Fruit fly (Drosophila melanogaster): ENCODE measurements around the gene TORIP.

Gene TORIP

DNA sequence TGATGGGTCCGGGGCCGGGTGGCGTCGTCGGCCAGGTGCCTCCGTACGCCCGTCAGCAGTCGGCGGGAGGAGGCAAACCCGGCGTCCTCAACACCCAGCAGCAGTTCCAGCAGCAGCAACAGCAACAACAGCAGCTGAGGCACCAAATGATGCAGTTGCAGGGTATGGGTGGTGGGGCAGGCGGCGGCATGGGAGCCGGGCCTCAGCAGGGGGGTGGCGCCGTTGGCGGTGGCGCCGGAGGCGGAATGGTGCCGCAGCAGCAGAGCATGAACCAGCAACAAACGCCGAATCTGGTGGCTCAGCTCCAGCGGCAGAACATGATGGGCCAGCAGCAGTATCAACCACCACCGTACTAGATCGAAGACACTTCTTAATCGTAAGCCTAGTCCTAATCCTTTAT, 39.6 kb upstream of the TORIP start:
- TF ChIP-seq dac (GFP tag; optimal IDR thresholded peaks at IDR 0.05) (no peak), CG6276 (GFP tag; optimal IDR thresholded peaks at IDR 0.05) (no peak), Eip75B (GFP tag; optimal IDR thresholded peaks at IDR 0.05) (no peak), CG3919 (GFP tag; optimal IDR thresholded peaks at IDR 0.05) (no peak)

dm6 chr3L:19836375-19836937, 31.6 kb upstream of the TORIP start, which contains the start of gene kto:
kto (plus strand) TSS chr3L:19836614.
- no peak for TF ChIP-seq CG31627 (GFP tag; optimal IDR thresholded peaks at IDR 0.05)
- TF ChIP-seq fd59A (GFP tag; optimal IDR thresholded peaks at IDR 0.05): no peak
- no peak for TF ChIP-seq CG11762 (GFP tag; optimal IDR thresholded peaks at IDR 0.05; ENCODE audit: insufficient read depth)
- TF ChIP-seq vri (GFP tag; optimal IDR thresholded peaks at IDR 0.05): no peak
- TF ChIP-seq CG8319 (GFP tag; optimal IDR thresholded peaks at IDR 0.05): no peak
- no peak for TF ChIP-seq spab (GFP tag; optimal IDR thresholded peaks at IDR 0.05)
- TF ChIP-seq salr (GFP tag; optimal IDR thresholded peaks at IDR 0.05): no peak
- no peak for TF ChIP-seq CG6854 (GFP tag; optimal IDR thresholded peaks at IDR 0.05)
- no peak for TF ChIP-seq CG15336 (GFP tag; IDR thresholded peaks at IDR 0.05)
- no peak for TF ChIP-seq CG8119 (GFP tag; IDR thresholded peaks at IDR 0.05)

DNA sequence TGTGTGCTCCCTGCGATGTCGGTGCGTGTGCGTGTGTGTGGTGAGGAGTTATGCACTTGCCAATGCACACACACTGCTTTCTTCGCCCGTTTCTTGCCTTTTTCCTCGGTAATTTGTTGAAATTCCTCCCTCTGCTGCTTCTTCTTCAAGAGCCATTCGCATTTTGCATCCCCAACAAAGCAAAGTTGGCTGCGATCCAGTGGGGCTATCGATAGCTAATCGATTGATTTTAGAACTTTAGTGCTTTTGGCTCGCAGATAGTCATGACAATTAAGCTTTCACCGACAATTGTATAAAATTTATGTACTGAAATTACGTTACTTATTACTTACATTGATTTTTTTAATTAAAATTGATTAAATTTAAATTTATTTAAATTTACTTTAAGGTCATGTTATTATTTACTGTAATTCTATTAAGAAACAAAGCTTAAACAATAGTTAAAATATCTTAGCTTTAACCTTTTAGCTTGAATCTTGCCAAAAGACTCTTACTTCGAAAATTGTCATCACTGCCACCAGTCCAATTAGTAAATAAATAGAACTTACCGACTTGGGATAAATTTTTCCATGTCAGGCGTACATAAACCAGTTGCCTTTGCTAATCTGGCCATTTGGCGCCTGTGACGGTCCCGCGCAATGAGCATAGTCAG, 29.4 kb upstream of the TORIP start, which contains the start of the genes trc and CG32221:
TSS of gene trc (minus strand) at position 162 of the 652 bp plus-strand sequence.
TSS of gene CG32221 (plus strand) at position 528 of the 652 bp plus-strand sequence.
- TF ChIP-seq esn (GFP tag; optimal IDR thresholded peaks at IDR 0.05) (peak; percentile 35), CG16779 (tag; optimal IDR thresholded peaks at IDR 0.05) (no peak), Smox (GFP tag; optimal IDR thresholded peaks at IDR 0.05) (no peak), CG6163 (GFP tag; IDR thresholded peaks at IDR 0.05) (peak; percentile 43; the same call in 2 of the 3 replicates), CG15336 (GFP tag; IDR thresholded peaks at IDR 0.05) (no peak), svp (GFP tag) (no peak), CG34406 (GFP tag; optimal IDR thresholded peaks at IDR 0.05) (no peak), salr (GFP tag; optimal IDR thresholded peaks at IDR 0.05) (peak in 1 of 2 experiments; percentile 24), CG31627 (GFP tag; optimal IDR thresholded peaks at IDR 0.05) (peak; percentile 34), CG11902 (GFP tag; optimal IDR thresholded peaks at IDR 0.05) (no peak), CG6854 (GFP tag; optimal IDR thresholded peaks at IDR 0.05) (no peak), acj6 (GFP tag; optimal IDR thresholded peaks at IDR 0.05) (no peak), Hr39 (GFP tag; optimal IDR thresholded peaks at IDR 0.05) (no peak), CG3032 (tag; optimal IDR thresholded peaks at IDR 0.05) (peak; percentile 29), CG11762 (GFP tag; optimal IDR thresholded peaks at IDR 0.05; ENCODE audit: insufficient read depth) (no peak), Met (GFP tag; optimal IDR thresholded peaks at IDR 0.05) (no peak), Sox14 (GFP tag; optimal IDR thresholded peaks at IDR 0.05) (peak; percentile 36), Gug (GFP tag; IDR thresholded peaks at IDR 0.05) (no peak), CG8632 (GFP tag; optimal IDR thresholded peaks at IDR 0.05) (no peak), CG6808 (GFP tag; optimal IDR thresholded peaks at IDR 0.05) (no peak), Hr4 (GFP tag; optimal IDR thresholded peaks at IDR 0.05) (no peak), Eip78C (GFP tag) (no peak), CG4318 (GFP tag; optimal IDR thresholded peaks at IDR 0.05) (no peak), ss (GFP tag; optimal IDR thresholded peaks at IDR 0.05) (no peak), CG3919 (GFP tag; optimal IDR thresholded peaks at IDR 0.05) (no peak), vri (GFP tag; optimal IDR thresholded peaks at IDR 0.05) (no peak), CG10669 (GFP tag; optimal IDR thresholded peaks at IDR 0.05) (no peak), CG6276 (GFP tag; optimal IDR thresholded peaks at IDR 0.05) (no peak), Blimp-1 (GFP tag; optimal IDR thresholded peaks at IDR 0.05) (no peak), Sox15 (GFP tag; optimal IDR thresholded peaks at IDR 0.05) (no peak), Lpt (GFP tag; optimal IDR thresholded peaks at IDR 0.05) (no peak), cyc (GFP tag; optimal IDR thresholded peaks at IDR 0.05) (no peak), CG10631 (GFP tag; optimal IDR thresholded peaks at IDR 0.05) (no peak), fd85E (GFP tag; optimal IDR thresholded peaks at IDR 0.05) (no peak), dsx (GFP tag; optimal IDR thresholded peaks at IDR 0.05; ENCODE audit: poor library complexity, severe bottlenecking) (no peak)
